In genomic region chr3R:18185385-18185784, dm6 we compare ENCODE assay signal across 1 fruit fly cellular context.
TF ChIP-seq lines count a peak whose summit lies in the region.

Gene Arp5 (plus strand): TSS chr3R:18185498.
Gene CG7208 (minus strand): TSS chr3R:18185715.

TF ChIP-seq in whole organism, embryonic, 481 proteins besides CTCF, POLR2A, EP300 and RAD21 (continued from another document):
- TF ChIP-seq maf-S (GFP tag; optimal IDR thresholded peaks at IDR 0.05; lab: Kevin White, UChicago) (peak; percentile 53), CG15073 (GFP tag; optimal IDR thresholded peaks at IDR 0.05; lab: Kevin White, UChicago) (no peak), ara (GFP tag; IDR thresholded peaks at IDR 0.05; lab: Robert Waterston, UW) (0 out of 2 replicates have a peak, but pooled peaks have one; percentile 31), CG6813 (GFP tag; optimal IDR thresholded peaks at IDR 0.05; lab: Kevin White, UChicago) (no peak), CG8924 (tag; optimal IDR thresholded peaks at IDR 0.05; lab: Kevin White, UChicago) (peak; percentile 65), Gsc (GFP tag; IDR thresholded peaks at IDR 0.05; lab: Robert Waterston, UW) (no peak), bigmax (GFP tag; optimal IDR thresholded peaks at IDR 0.05; lab: Kevin White, UChicago) (no peak), cas (GFP tag; IDR thresholded peaks at IDR 0.05; lab: Robert Waterston, UW) (0 out of 2 replicates have a peak, but pooled peaks have one; percentile 36), sisA (GFP tag; IDR thresholded peaks at IDR 0.05; lab: Robert Waterston, UW) (peak; percentile 62), CG9876 (GFP tag; optimal IDR thresholded peaks at IDR 0.05; lab: Kevin White, UChicago) (no peak), Blimp-1 (GFP tag; optimal IDR thresholded peaks at IDR 0.05; lab: Kevin White, UChicago) (peak; percentile 77), Taf1 (GFP tag; IDR thresholded peaks at IDR 0.05; lab: Robert Waterston, UW) (peak; percentile 60), Scr (GFP tag; IDR thresholded peaks at IDR 0.05; lab: Robert Waterston, UW; ENCODE audit: partially characterized antibody) (peak; percentile 40; the same call in 1 of the 2 replicates), Bgb (GFP tag; IDR thresholded peaks at IDR 0.05; lab: Robert Waterston, UW; ENCODE audit: partially characterized antibody) (no peak), trem (tag; optimal IDR thresholded peaks at IDR 0.05; lab: Kevin White, UChicago) (peak; percentile 58), CG34422 (GFP tag; IDR thresholded peaks at IDR 0.05; lab: Robert Waterston, UW) (peak; percentile 63; the same call in 1 of the 3 replicates), CG18599 (GFP tag; optimal IDR thresholded peaks at IDR 0.05; lab: Kevin White, UChicago) (peak; percentile 82), CG32532 (GFP tag; IDR thresholded peaks at IDR 0.05; lab: Robert Waterston, UW) (peak; percentile 63), danr (GFP tag; IDR thresholded peaks at IDR 0.05; lab: Robert Waterston, UW) (0 out of 2 replicates have a peak, but pooled peaks have one; percentile 10), CG13624 (GFP tag; optimal IDR thresholded peaks at IDR 0.05; lab: Kevin White, UChicago) (peak; percentile 70), CG10209 (GFP tag; optimal IDR thresholded peaks at IDR 0.05; lab: Kevin White, UChicago) (peak; percentile 68), tio (GFP tag; optimal IDR thresholded peaks at IDR 0.05; lab: Kevin White, UChicago) (no peak), CG7987 (GFP tag; optimal IDR thresholded peaks at IDR 0.05; lab: Kevin White, UChicago) (peak; percentile 15), Ada2b (GFP tag; IDR thresholded peaks at IDR 0.05; lab: Robert Waterston, UW) (peak; percentile 36; the same call in 1 of the 2 replicates), CG14710 (tag; optimal IDR thresholded peaks at IDR 0.05; lab: Kevin White, UChicago) (peak; percentile 86), HLH3B (GFP tag; IDR thresholded peaks at IDR 0.05; lab: Robert Waterston, UW) (no peak), Fer3 (tag; optimal IDR thresholded peaks at IDR 0.05; lab: Kevin White, UChicago) (peak; percentile 77), row (GFP tag; IDR thresholded peaks at IDR 0.05; lab: Robert Waterston, UW) (peak; percentile 84), tna (GFP tag; IDR thresholded peaks at IDR 0.05; lab: Robert Waterston, UW; ENCODE audit: partially characterized antibody) (no peak), CG13424 (tag; optimal IDR thresholded peaks at IDR 0.05; lab: Kevin White, UChicago) (peak; percentile 69), h (optimal IDR thresholded peaks at IDR 0.05; lab: Kevin White, UChicago) (no peak), Hr3 (GFP tag; optimal IDR thresholded peaks at IDR 0.05; lab: Kevin White, UChicago) (peak; percentile 75), Adf1 (GFP tag; IDR thresholded peaks at IDR 0.05; lab: Robert Waterston, UW) (peak; percentile 39), cwo (GFP tag; optimal IDR thresholded peaks at IDR 0.05; lab: Kevin White, UChicago) (peak; percentile 42)
TF ChIP-seq in whole organism, embryonic: peak in this region for 276.
